Worm (Caenorhabditis elegans) whole organism, L1 larva: ENCODE data around the gene F09C12.2.

ENCODE experiments used
- aha-1 ChIP-seq: fragments of 150-350 bp; optimal IDR thresholded peaks from 2 replicates; lab custom pipeline; 2014; ENCODE audit warnings: missing biosample characterization, missing genetic modification characterization
- dpl-1 ChIP-seq, 3 experiments: fragments of 150-350 bp in 2 of 3; sonication (generic microtip) in 1 of 3; optimal IDR thresholded peaks; 2 replicates each; lab custom pipeline; 2014 to 2017; ENCODE audit warnings: missing biosample characterization in 3 of 3, missing genetic modification characterization in 3 of 3, missing genetic modification reagents in 3 of 3
- efl-1 ChIP-seq, 4 experiments: fragments of 150-350 bp; optimal IDR thresholded peaks in 3 of 4; peaks in 1 of 4; 1 replicate in 1 of 4; 2 replicates in 3 of 4; lab custom pipeline; 2014; ENCODE audit warnings: missing biosample characterization in 2 of 4, missing genetic modification characterization in 2 of 4, missing genetic modification reagents in 2 of 4
- lin-39 ChIP-seq: fragments of 150-350 bp; optimal IDR thresholded peaks from 2 replicates; lab custom pipeline; 2014; ENCODE audit warnings: missing biosample characterization, missing genetic modification reagents, missing genetic modification characterization
- mep-1 ChIP-seq: fragments of 150-350 bp; optimal IDR thresholded peaks from 2 replicates; lab custom pipeline; 2014; ENCODE audit warnings: missing biosample characterization, missing genetic modification characterization
- nhr-11 ChIP-seq: fragments of 150-350 bp; optimal IDR thresholded peaks from 2 replicates; lab custom pipeline; 2014; ENCODE audit warnings: missing biosample characterization, missing genetic modification characterization
- pqm-1 ChIP-seq: sonication (generic microtip); optimal IDR thresholded peaks from 3 replicates; lab custom pipeline; 2017; ENCODE audit warnings: missing biosample characterization, missing genetic modification characterization

- TF ChIP-seq lin-39 (tag; lab: Kevin White, UChicago), result no peak
- TF ChIP-seq nhr-11, result no peak
- TF ChIP-seq pqm-1 (tag; lab: Kevin White, UChicago), result no peak
- TF ChIP-seq dpl-1 (GFP tag; optimal IDR thresholded peaks at IDR 0.05; lab: Kevin White, UChicago), result no peak
- TF ChIP-seq efl-1 (optimal IDR thresholded peaks at IDR 0.05; lab: Kevin White, UChicago), result no peak
- TF ChIP-seq efl-1 (GFP tag; optimal IDR thresholded peaks at IDR 0.05 in 1 of 2; lab: Kevin White, UChicago), result no peak
- TF ChIP-seq aha-1 (tag; lab: Kevin White, UChicago), result no peak
- no peak for TF ChIP-seq mep-1 (tag; lab: Kevin White, UChicago)
Measured at ce11 chrII:5085450-5085849, 24.4 kb upstream of the F09C12.2 start, which contains the start of gene txt-9.
